Worm (Caenorhabditis elegans): Measurements from ENCODE around the gene rad-54.L2.

rad-54.L2 gene

DNA sequence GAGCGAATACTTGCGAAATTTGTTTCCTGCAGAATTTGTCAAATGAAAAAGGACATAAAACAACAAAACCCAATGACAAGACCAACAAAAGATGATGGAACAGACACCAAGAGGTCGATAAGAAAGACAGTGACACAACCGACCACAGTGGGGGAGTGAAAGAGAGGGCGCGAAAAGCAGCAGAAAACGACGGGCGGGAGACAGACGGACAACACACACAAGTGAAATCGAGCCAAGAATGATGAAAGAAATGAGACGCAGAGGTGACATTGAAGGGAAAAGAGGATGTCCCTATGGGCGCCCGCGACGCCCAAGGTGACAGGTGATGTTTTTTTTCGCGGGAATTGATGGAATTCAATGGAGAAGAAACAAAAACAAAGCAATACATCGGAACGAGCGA is 27.8 kb upstream of the rad-54.L2 start (continued):
- TF ChIP-seq unc-30 (tag; optimal IDR thresholded peaks at IDR 0.05) (no peak), fkh-8 (tag; optimal IDR thresholded peaks at IDR 0.05) (no peak), nhr-77 (tag; optimal IDR thresholded peaks at IDR 0.05) (peak; percentile 34), egl-13 (tag; optimal IDR thresholded peaks at IDR 0.05) (no peak), pax-3 (tag; optimal IDR thresholded peaks at IDR 0.05) (no peak), lsy-2 (tag; optimal IDR thresholded peaks at IDR 0.05) (peak; percentile 27 to 52), nhr-19 (GFP tag; conservative IDR thresholded peaks at IDR 0.05) (peak; percentile 33), aha-1 (tag; optimal IDR thresholded peaks at IDR 0.05) (no peak), nhr-71 (tag; optimal IDR thresholded peaks at IDR 0.05) (peak; percentile 74), fos-1 (tag; optimal IDR thresholded peaks at IDR 0.05) (no peak), pqm-1 (tag; optimal IDR thresholded peaks at IDR 0.05) (no peak), rnt-1 (tag; optimal IDR thresholded peaks at IDR 0.05) (peak; percentile 73), ces-1 (GFP tag; optimal IDR thresholded peaks at IDR 0.05) (no peak), nhr-76 (tag; optimal IDR thresholded peaks at IDR 0.05) (no peak), ets-5 (GFP tag; IDR thresholded peaks at IDR 0.05) (no peak), lin-39 (tag; optimal IDR thresholded peaks at IDR 0.05) (no peak), fkh-4 (tag; optimal IDR thresholded peaks at IDR 0.05; ENCODE audit: borderline replicate concordance) (no peak), mef-2 (tag; optimal IDR thresholded peaks at IDR 0.05) (no peak), C16A3.4 (tag; optimal IDR thresholded peaks at IDR 0.05) (peak; percentile 31), ceh-90 (tag; optimal IDR thresholded peaks at IDR 0.05) (no peak), fkh-10 (GFP tag; optimal IDR thresholded peaks at IDR 0.05) (no peak), nhr-47 (tag; optimal IDR thresholded peaks at IDR 0.05) (peak; percentile 43), irx-1 (tag; optimal IDR thresholded peaks at IDR 0.05) (no peak), skn-1 (tag; optimal IDR thresholded peaks at IDR 0.05) (peak; percentile 60), aly-2 (tag; optimal IDR thresholded peaks at IDR 0.05) (no peak), ceh-63 (GFP tag; optimal IDR thresholded peaks at IDR 0.05) (no peak), ceh-88 (GFP tag; IDR thresholded peaks at IDR 0.05) (no peak), ztf-4 (tag; optimal IDR thresholded peaks at IDR 0.05) (no peak), ama-1 (optimal IDR thresholded peaks at IDR 0.05) (no peak), hlh-4 (tag; optimal IDR thresholded peaks at IDR 0.05) (no peak)

DNA sequence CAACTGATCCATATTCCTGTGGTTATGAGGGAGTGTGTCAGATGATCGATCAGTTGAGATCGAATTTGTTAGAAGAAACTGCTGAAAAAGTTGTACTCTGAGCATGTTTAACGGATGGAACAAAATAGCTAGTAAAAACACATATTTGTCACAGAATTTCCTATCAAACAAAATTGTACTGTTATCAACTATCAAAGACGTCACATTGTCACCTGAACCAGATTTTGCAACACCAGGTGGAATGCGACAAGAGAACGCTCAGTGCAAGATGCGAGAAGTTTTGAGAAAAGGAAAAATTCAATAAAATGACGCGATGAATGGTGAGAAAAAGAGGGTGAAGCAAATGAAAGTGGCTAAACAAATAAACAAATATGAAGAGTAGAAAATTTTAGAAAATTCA is 26.3 kb upstream of the rad-54.L2 start:
- TF ChIP-seq ceh-90 (tag; optimal IDR thresholded peaks at IDR 0.05), result no peak
- peak in 1 of 2 experiments; percentile 63 for TF ChIP-seq lin-35 (GFP tag; optimal IDR thresholded peaks at IDR 0.05)
- TF ChIP-seq efl-1 (optimal IDR thresholded peaks at IDR 0.05), result no peak
- peak in 1 of 2 experiments; percentile 63 for TF ChIP-seq efl-1 (GFP tag; optimal IDR thresholded peaks at IDR 0.05 in 1 of 2)
- TF ChIP-seq nhr-237 (tag; optimal IDR thresholded peaks at IDR 0.05), result no peak
- TF ChIP-seq nhr-20 (tag; optimal IDR thresholded peaks at IDR 0.05), result peak; percentile 4
- TF ChIP-seq snu-23 (GFP tag; optimal IDR thresholded peaks at IDR 0.05), result no peak
- TF ChIP-seq blmp-1 (tag; optimal IDR thresholded peaks at IDR 0.05), result peak; percentile 11
- peak in 1 of 6 experiments; percentile 61 for TF ChIP-seq elt-3 (tag; optimal IDR thresholded peaks at IDR 0.05)
- no peak for TF ChIP-seq isw-1 (GFP tag; IDR thresholded peaks at IDR 0.05)
- no peak for TF ChIP-seq aha-1 (tag; optimal IDR thresholded peaks at IDR 0.05)

DNA sequence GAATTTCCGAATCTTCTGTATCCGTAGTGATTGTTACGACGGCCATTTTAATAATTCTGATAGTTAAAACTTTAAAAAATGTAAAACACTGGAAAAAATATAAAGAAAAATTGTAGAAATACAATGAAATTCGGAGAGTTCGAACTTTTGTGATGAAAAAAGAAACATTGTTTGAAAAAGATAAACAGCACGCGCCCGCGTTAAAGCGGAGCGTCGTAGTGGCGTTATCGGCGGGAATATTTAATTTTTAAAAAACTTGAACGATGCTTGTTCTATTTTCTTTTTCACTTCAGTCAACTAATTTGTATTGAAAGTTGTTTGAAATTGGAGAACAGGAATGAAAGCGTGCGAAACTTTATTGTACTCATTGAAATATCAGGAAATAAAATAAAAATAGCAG is 24.3 kb upstream of the rad-54.L2 start, which contains the start of gene npp-23:
Gene npp-23 (minus strand): TSS at position 56 of the 400 bp plus-strand sequence.
- TF ChIP-seq zag-1 (tag; optimal IDR thresholded peaks at IDR 0.05) (no peak), unc-86 (tag; optimal IDR thresholded peaks at IDR 0.05) (no peak), sup-37 (GFP tag; optimal IDR thresholded peaks at IDR 0.05) (no peak), ztf-11 (tag; optimal IDR thresholded peaks at IDR 0.05) (no peak), nhr-71 (tag; optimal IDR thresholded peaks at IDR 0.05) (no peak), hlh-17 (GFP tag; optimal IDR thresholded peaks at IDR 0.05; ENCODE audit: borderline replicate concordance) (no peak), ceh-63 (GFP tag; optimal IDR thresholded peaks at IDR 0.05) (no peak), ces-1 (GFP tag; optimal IDR thresholded peaks at IDR 0.05) (no peak), unc-130 (tag; optimal IDR thresholded peaks at IDR 0.05) (peak; percentile 46), hlh-4 (tag; optimal IDR thresholded peaks at IDR 0.05) (no peak), vab-15 (tag; optimal IDR thresholded peaks at IDR 0.05) (no peak), mep-1 (tag; optimal IDR thresholded peaks at IDR 0.05) (peak; percentile 72), tbx-2 (tag; optimal IDR thresholded peaks at IDR 0.05) (no peak), nhr-84 (tag; optimal IDR thresholded peaks at IDR 0.05) (no peak), C04F5.9 (tag; optimal IDR thresholded peaks at IDR 0.05) (no peak), pqm-1 (tag; optimal IDR thresholded peaks at IDR 0.05) (no peak), snu-23 (GFP tag; optimal IDR thresholded peaks at IDR 0.05) (peak; percentile 72), nhr-12 (tag; optimal IDR thresholded peaks at IDR 0.05) (no peak), irx-1 (tag; optimal IDR thresholded peaks at IDR 0.05) (no peak), sox-4 (tag; optimal IDR thresholded peaks at IDR 0.05) (no peak), rnt-1 (tag; optimal IDR thresholded peaks at IDR 0.05) (peak; percentile 58), ceh-82 (tag; optimal IDR thresholded peaks at IDR 0.05) (peak; percentile 40 to 53 (median 43))

Measured in whole organism, L1 larva.